Fruit fly (Drosophila melanogaster) whole organism, embryonic: ENCODE data around the gene CG42538.

ENCODE experiments used
- CG10431 ChIP-seq: fragments of 200-800 bp; sonication (Bioruptor generic); optimal IDR thresholded peaks from 3 replicates; lab custom pipeline; 2018; ENCODE audit warnings: missing biosample characterization, mild to moderate bottlenecking, missing genetic modification characterization
- CG10959 ChIP-seq: fragments of 200-800 bp; sonication (Bioruptor generic); IDR thresholded peaks from 2 replicates; pipeline ENCODE4 v1.3.6; 2022; ENCODE audit warnings: missing biosample characterization, missing genetic modification characterization
- CG12391 ChIP-seq: fragments of 200-800 bp; sonication (Bioruptor generic); optimal IDR thresholded peaks from 3 replicates; lab custom pipeline; 2018; ENCODE audit warnings: missing biosample characterization, mild to moderate bottlenecking, missing genetic modification characterization, moderate library complexity
- CG12769 ChIP-seq: fragments of 200-800 bp; sonication (Bioruptor generic); optimal IDR thresholded peaks from 2 replicates; lab custom pipeline; 2019; ENCODE audit warnings: missing biosample characterization, mild to moderate bottlenecking, missing genetic modification characterization, moderate library complexity
- CG13424 ChIP-seq: fragments of 200-800 bp; sonication (Bioruptor generic); optimal IDR thresholded peaks from 2 replicates; lab custom pipeline; 2019; ENCODE audit warnings: missing biosample characterization, mild to moderate bottlenecking, missing genetic modification characterization, moderate library complexity
- CG14667 ChIP-seq: fragments of 200-800 bp; sonication (Bioruptor generic); IDR thresholded peaks from 2 replicates; pipeline ENCODE4 v1.3.6; 2022; ENCODE audit warnings: missing biosample characterization, missing genetic modification characterization
- CG16779 ChIP-seq: fragments of 200-800 bp; sonication (Bioruptor generic); IDR thresholded peaks from 2 replicates; pipeline ENCODE4 v1.3.6; 2022; ENCODE audit warnings: missing biosample characterization, missing genetic modification characterization
- CG16815 ChIP-seq: fragments of 200-800 bp; sonication (Bioruptor generic); optimal IDR thresholded peaks from 3 replicates; lab custom pipeline; 2017; ENCODE audit warnings: missing biosample characterization, mild to moderate bottlenecking, missing genetic modification characterization
- CG17568 ChIP-seq: fragments of 200-800 bp; sonication (Bioruptor generic); optimal IDR thresholded peaks from 2 replicates; lab custom pipeline; 2018; ENCODE audit warnings: missing biosample characterization, mild to moderate bottlenecking, missing genetic modification characterization, moderate library complexity
- CG18619 ChIP-seq: fragments of 200-800 bp; sonication (Bioruptor generic); optimal IDR thresholded peaks from 3 replicates; lab custom pipeline; 2017; ENCODE audit warnings: missing biosample characterization, mild to moderate bottlenecking, missing genetic modification characterization
- CG2120 ChIP-seq: fragments of 200-800 bp; sonication (Bioruptor generic); optimal IDR thresholded peaks from 3 replicates; lab custom pipeline; 2016; ENCODE audit warnings: missing biosample characterization, missing genetic modification characterization
- CG2678 ChIP-seq: fragments of 200-800 bp; sonication (Bioruptor generic); optimal IDR thresholded peaks from 3 replicates; lab custom pipeline; 2019; ENCODE audit warnings: missing biosample characterization, mild to moderate bottlenecking, missing genetic modification characterization, moderate library complexity
- CG31224 ChIP-seq: fragments of 200-800 bp; sonication (Bioruptor generic); IDR thresholded peaks from 2 replicates; pipeline ENCODE4 v1.3.6; 2022; ENCODE audit warnings: missing biosample characterization, missing genetic modification characterization
- CG4617 ChIP-seq: fragments of 200-800 bp; sonication (Bioruptor generic); optimal IDR thresholded peaks from 3 replicates; lab custom pipeline; 2016; ENCODE audit warnings: missing biosample characterization, missing genetic modification characterization, borderline replicate concordance
- CG6654 ChIP-seq: fragments of 200-800 bp; sonication (Bioruptor generic); optimal IDR thresholded peaks from 2 replicates; lab custom pipeline; 2017; ENCODE audit warnings: missing biosample characterization, mild to moderate bottlenecking, missing genetic modification characterization
- CG8359 ChIP-seq: fragments of 200-800 bp; sonication (Bioruptor generic); optimal IDR thresholded peaks from 2 replicates; lab custom pipeline; 2017; ENCODE audit warnings: missing biosample characterization, mild to moderate bottlenecking, missing genetic modification characterization, borderline replicate concordance
- Chrac-16 ChIP-seq: fragments of 200-800 bp; sonication (Bioruptor generic); optimal IDR thresholded peaks from 3 replicates; lab custom pipeline; 2016; ENCODE audit warnings: missing biosample characterization, missing genetic modification characterization
- D19B ChIP-seq: fragments of 200-800 bp; sonication (Bioruptor generic); optimal IDR thresholded peaks from 2 replicates; lab custom pipeline; 2017; ENCODE audit warnings: missing biosample characterization, mild to moderate bottlenecking, missing genetic modification characterization
- Deaf1 ChIP-seq: fragments of 200-800 bp; optimal IDR thresholded peaks from 3 replicates; lab custom pipeline; 2019; ENCODE audit warnings: missing biosample characterization, mild to moderate bottlenecking, missing genetic modification characterization, moderate library complexity
- Dek ChIP-seq: fragments of 200-800 bp; sonication (Bioruptor generic); optimal IDR thresholded peaks from 3 replicates; lab custom pipeline; 2019; ENCODE audit warnings: missing biosample characterization, mild to moderate bottlenecking, missing genetic modification characterization, moderate library complexity
- Dll ChIP-seq: fragments of 200-800 bp; sonication (Bioruptor generic); IDR thresholded peaks from 4 replicates; pipeline ENCODE4 v1.3.6; 2022; ENCODE audit warnings: missing biosample characterization, missing genetic modification characterization; ENCODE audit not compliant: partially characterized antibody
- Dref ChIP-seq: fragments of 200-800 bp; sonication (Bioruptor generic); IDR thresholded peaks from 2 replicates; pipeline ENCODE4 v1.3.6; 2022; ENCODE audit warnings: missing biosample characterization, missing genetic modification characterization
- Gsc ChIP-seq: fragments of 200-800 bp; sonication (Bioruptor generic); IDR thresholded peaks from 2 replicates; pipeline ENCODE4 v1.3.6; 2022; ENCODE audit warnings: missing biosample characterization, missing genetic modification characterization
- Hmr ChIP-seq: fragments of 200-800 bp; sonication (Bioruptor generic); optimal IDR thresholded peaks from 3 replicates; lab custom pipeline; 2017; ENCODE audit warnings: mild to moderate bottlenecking, missing biosample characterization, missing genetic modification reagents, missing genetic modification characterization
- Hr51 ChIP-seq, 2 experiments: fragments of 200-800 bp; sonication (Bioruptor generic); optimal IDR thresholded peaks; 2 replicates in 1 of 2; 3 replicates in 1 of 2; lab custom pipeline; 2016 to 2018; ENCODE audit warnings: missing biosample characterization in 2 of 2, missing genetic modification characterization in 2 of 2, mild to moderate bottlenecking in 1 of 2, moderate library complexity in 1 of 2
- Max ChIP-seq: fragments of 200-800 bp; sonication (Bioruptor generic); optimal IDR thresholded peaks from 2 replicates; lab custom pipeline; 2016; ENCODE audit warnings: missing biosample characterization, mild to moderate bottlenecking, missing genetic modification characterization
- NK7.1 ChIP-seq: fragments of 200-800 bp; sonication (Bioruptor generic); optimal IDR thresholded peaks from 3 replicates; lab custom pipeline; 2016; ENCODE audit warnings: missing biosample characterization, missing genetic modification characterization
- Nf-YA ChIP-seq: fragments of 200-800 bp; sonication (Bioruptor generic); IDR thresholded peaks from 2 replicates; pipeline ENCODE4 v1.3.6; 2022; ENCODE audit warnings: missing biosample characterization, missing genetic modification characterization
- Ptx1 ChIP-seq: fragments of 200-800 bp; sonication (Bioruptor generic); IDR thresholded peaks from 2 replicates; pipeline ENCODE4 v1.3.6; 2022; ENCODE audit warnings: missing biosample characterization, missing genetic modification characterization
- Trl ChIP-seq, 3 experiments: fragments of >200 bp in 2 of 3; fragments of 200-800 bp in 1 of 3; sonication (Bioruptor generic) in 1 of 3; optimal IDR thresholded peaks; 2 replicates in 1 of 3; 3 replicates in 2 of 3; lab custom pipeline; 2016 to 2017; ENCODE audit warnings: missing biosample characterization in 1 of 3, missing genetic modification characterization in 1 of 3
- aop ChIP-seq: fragments of 200-800 bp; sonication (Bioruptor generic); IDR thresholded peaks from 2 replicates; pipeline ENCODE4 v1.3.6; 2022; ENCODE audit warnings: missing biosample characterization, missing genetic modification characterization
- ci ChIP-seq: fragments of 200-800 bp; sonication (Bioruptor generic); IDR thresholded peaks from 3 replicates; pipeline ENCODE4 v1.3.6; 2022; ENCODE audit warnings: missing biosample characterization, missing genetic modification characterization
- da ChIP-seq: fragments of 200-800 bp; sonication (Bioruptor generic); optimal IDR thresholded peaks from 2 replicates; lab custom pipeline; 2016; ENCODE audit warnings: missing biosample characterization, missing genetic modification characterization
- emc ChIP-seq: fragments of 200-800 bp; sonication (Bioruptor generic); optimal IDR thresholded peaks from 2 replicates; lab custom pipeline; 2016; ENCODE audit warnings: missing biosample characterization, missing genetic modification characterization
- fd96Cb ChIP-seq: fragments of 200-800 bp; sonication (Bioruptor generic); optimal IDR thresholded peaks from 2 replicates; lab custom pipeline; 2018; ENCODE audit warnings: missing biosample characterization, mild to moderate bottlenecking, missing genetic modification characterization, moderate library complexity
- gcm2 ChIP-seq: fragments of 200-800 bp; sonication (Bioruptor generic); optimal IDR thresholded peaks from 2 replicates; lab custom pipeline; 2016; ENCODE audit warnings: missing biosample characterization, missing genetic modification characterization
- jigr1 ChIP-seq: fragments of 200-800 bp; sonication (Bioruptor generic); IDR thresholded peaks from 3 replicates; pipeline ENCODE4 v1.3.6; 2022; ENCODE audit warnings: missing biosample characterization, missing genetic modification characterization
- jumu ChIP-seq: fragments of 200-800 bp; sonication (Bioruptor generic); optimal IDR thresholded peaks from 3 replicates; lab custom pipeline; 2016; ENCODE audit warnings: missing biosample characterization, missing genetic modification characterization
- org-1 ChIP-seq: fragments of 200-800 bp; sonication (Bioruptor generic); optimal IDR thresholded peaks from 2 replicates; lab custom pipeline; 2017; ENCODE audit warnings: missing biosample characterization, missing genetic modification characterization
- pho ChIP-seq: fragments of 200-800 bp; sonication (Bioruptor generic); optimal IDR thresholded peaks from 2 replicates; lab custom pipeline; 2016; ENCODE audit warnings: missing biosample characterization, missing genetic modification characterization
- schlank ChIP-seq: fragments of 200-800 bp; sonication (Bioruptor generic); optimal IDR thresholded peaks from 2 replicates; lab custom pipeline; 2018; ENCODE audit warnings: missing biosample characterization, mild to moderate bottlenecking, missing genetic modification characterization
- slou ChIP-seq: fragments of 200-800 bp; sonication (Bioruptor generic); optimal IDR thresholded peaks from 3 replicates; lab custom pipeline; 2016; ENCODE audit warnings: missing biosample characterization, missing genetic modification characterization
- stwl ChIP-seq: fragments of 200-800 bp; sonication (Bioruptor generic); optimal IDR thresholded peaks from 3 replicates; lab custom pipeline; 2018; ENCODE audit warnings: missing biosample characterization, mild to moderate bottlenecking, missing genetic modification characterization, moderate library complexity
- tgo ChIP-seq: fragments of 200-800 bp; sonication (Bioruptor generic); IDR thresholded peaks from 3 replicates; pipeline ENCODE4 v1.3.6; 2022; ENCODE audit warnings: missing biosample characterization, missing genetic modification characterization
- tio ChIP-seq: fragments of 200-800 bp; sonication (Bioruptor generic); optimal IDR thresholded peaks from 2 replicates; lab custom pipeline; 2017; ENCODE audit warnings: missing biosample characterization, missing genetic modification characterization, inconsistent platforms
- toy ChIP-seq: fragments of 200-800 bp; sonication (Bioruptor generic); IDR thresholded peaks from 2 replicates; pipeline ENCODE4 v1.3.6; 2022; ENCODE audit warnings: missing biosample characterization, missing genetic modification characterization
- unpg ChIP-seq: fragments of 200-800 bp; sonication (Bioruptor generic); optimal IDR thresholded peaks from 3 replicates; lab custom pipeline; 2018; ENCODE audit warnings: missing biosample characterization, mild to moderate bottlenecking, missing genetic modification characterization, moderate library complexity
- vnd ChIP-seq: fragments of 200-800 bp; sonication (Bioruptor generic); IDR thresholded peaks from 3 replicates; pipeline ENCODE4 v1.3.6; 2022; ENCODE audit warnings: missing biosample characterization, missing genetic modification characterization; ENCODE audit not compliant: partially characterized antibody
- vvl ChIP-seq: fragments of 200-800 bp; sonication (Bioruptor generic); IDR thresholded peaks from 2 replicates; pipeline ENCODE4 v1.3.6; 2022; ENCODE audit warnings: missing biosample characterization, missing genetic modification characterization
- wek ChIP-seq: fragments of 200-800 bp; sonication (Bioruptor generic); optimal IDR thresholded peaks from 3 replicates; lab custom pipeline; 2018; ENCODE audit warnings: missing biosample characterization, mild to moderate bottlenecking, missing genetic modification characterization, moderate library complexity

Gene CG42538

DNA sequence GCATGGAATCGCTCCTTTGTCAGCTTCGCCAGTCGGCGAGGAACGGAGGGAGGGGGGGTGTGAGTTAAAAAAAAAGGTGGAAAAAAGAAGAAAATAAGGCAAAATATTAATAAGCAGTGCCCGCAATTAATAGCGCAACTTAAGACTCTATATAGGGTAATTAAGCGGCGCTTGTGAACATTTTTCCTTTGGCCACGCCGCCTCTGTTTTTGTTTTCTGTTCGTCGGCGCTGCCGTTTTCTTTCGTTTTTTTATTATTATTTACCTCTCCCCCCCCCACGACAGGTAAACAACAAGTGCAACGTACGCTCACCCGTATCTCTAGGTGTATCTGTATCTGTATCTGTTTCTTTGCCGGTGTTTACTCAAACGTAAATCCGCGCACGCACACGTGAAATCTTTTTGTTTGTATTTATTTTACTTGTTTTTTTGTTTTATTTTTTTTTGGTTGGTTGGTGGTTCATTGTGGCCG is 7.1 kb upstream of the CG42538 start (continued):
- TF ChIP-seq jigr1 (GFP tag; lab: Robert Waterston, UW) (no peak), Deaf1 (tag; lab: Kevin White, UChicago) (peak; percentile 8), CG2120 (GFP tag; lab: Kevin White, UChicago) (peak; percentile 44), Dek (no peak), toy (GFP tag; lab: Robert Waterston, UW) (no peak), CG6654 (GFP tag; lab: Kevin White, UChicago) (no peak), CG10959 (peak; percentile 48; the same call in 1 of the 2 replicates), CG16815 (GFP tag; lab: Kevin White, UChicago) (no peak), CG31224 (GFP tag; lab: Robert Waterston, UW) (no peak; the same call in 1 of the 2 replicates), CG16779 (GFP tag; lab: Robert Waterston, UW) (no peak), CG2678 (tag; lab: Kevin White, UChicago) (peak; percentile 53), Gsc (GFP tag; lab: Robert Waterston, UW) (no peak), CG10431 (GFP tag; lab: Kevin White, UChicago) (peak; percentile 50), vvl (GFP tag; lab: Robert Waterston, UW) (no peak), emc (GFP tag; lab: Kevin White, UChicago) (no peak), Dll (GFP tag; lab: Robert Waterston, UW) (0 out of 4 replicates have a peak, but pooled peaks have one; percentile 13), Ptx1 (GFP tag; lab: Robert Waterston, UW) (peak; percentile 48), aop (GFP tag; lab: Robert Waterston, UW) (no peak), NK7.1 (GFP tag; lab: Kevin White, UChicago) (no peak), CG4617 (GFP tag; lab: Kevin White, UChicago) (no peak), da (GFP tag; lab: Kevin White, UChicago) (no peak), ci (GFP tag; lab: Robert Waterston, UW) (peak; percentile 60; the same call in 2 of the 3 replicates), CG14667 (GFP tag; lab: Robert Waterston, UW) (no peak), Hmr (GFP tag; lab: Kevin White, UChicago) (peak; percentile 56), D19B (GFP tag; lab: Kevin White, UChicago) (no peak), CG18619 (GFP tag; lab: Kevin White, UChicago) (peak; percentile 30), Dref (GFP tag; lab: Robert Waterston, UW) (no peak), Trl (optimal IDR thresholded peaks at IDR 0.05; lab: Kevin White, UChicago) (no peak), Trl (GFP tag; optimal IDR thresholded peaks at IDR 0.05; lab: Kevin White, UChicago) (peak; percentile 48), unpg (GFP tag; lab: Kevin White, UChicago) (peak; percentile 34), fd96Cb (tag; lab: Kevin White, UChicago) (peak; percentile 2), gcm2 (GFP tag; lab: Kevin White, UChicago) (no peak), tio (no peak), stwl (tag; lab: Kevin White, UChicago) (no peak), vnd (GFP tag; lab: Robert Waterston, UW) (no peak), slou (GFP tag; lab: Kevin White, UChicago) (no peak), CG12391 (tag; lab: Kevin White, UChicago) (peak; percentile 15), jumu (GFP tag; lab: Kevin White, UChicago) (no peak), pho (no peak), Hr51 (GFP tag; optimal IDR thresholded peaks at IDR 0.05; lab: Kevin White, UChicago) (no peak), CG12769 (tag; lab: Kevin White, UChicago) (no peak), Chrac-16 (GFP tag; lab: Kevin White, UChicago) (no peak), org-1 (GFP tag; lab: Kevin White, UChicago) (peak; percentile 15), CG8359 (GFP tag; lab: Kevin White, UChicago) (peak; percentile 59), tgo (GFP tag; lab: Robert Waterston, UW) (peak; percentile 13; the same call in 1 of the 3 replicates), wek (GFP tag; lab: Kevin White, UChicago) (peak; percentile 12), CG13424 (tag; lab: Kevin White, UChicago) (peak; percentile 37), CG17568 (GFP tag; lab: Kevin White, UChicago) (peak; percentile 70), Nf-YA (GFP tag; lab: Robert Waterston, UW) (peak; percentile 46; the same call in 1 of the 2 replicates), Max (GFP tag; lab: Kevin White, UChicago) (peak; percentile 3), schlank (no peak)
